Worm (Caenorhabditis elegans) whole organism, mixed stage, embryonic: Measurements from ENCODE around the gene irld-40.

ENCODE experiments used
- M03D4.4 ChIP-seq: sonication (generic microtip); optimal IDR thresholded peaks from 2 replicates; lab custom pipeline; 2017; ENCODE audit warnings: mild to moderate bottlenecking, missing genetic modification characterization, missing compliant biosample characterization
- bed-3 ChIP-seq: fragments of 200-800 bp; sonication (Bioruptor generic); optimal IDR thresholded peaks from 3 replicates; lab custom pipeline; 2018; ENCODE audit warnings: mild to moderate bottlenecking, missing genetic modification characterization, moderate library complexity, missing compliant biosample characterization
- blmp-1 ChIP-seq: fragments of 150-350 bp; optimal IDR thresholded peaks from 2 replicates; lab custom pipeline; 2014; ENCODE audit warnings: missing biosample characterization, missing genetic modification characterization
- ceh-43 ChIP-seq: fragments of 200-800 bp; sonication (Bioruptor generic); optimal IDR thresholded peaks from 2 replicates; lab custom pipeline; 2018; ENCODE audit warnings: mild to moderate bottlenecking, missing genetic modification characterization, moderate library complexity, missing compliant biosample characterization
- ceh-83 ChIP-seq: fragments of 200-800 bp; sonication (Bioruptor generic); optimal IDR thresholded peaks from 2 replicates; lab custom pipeline; 2018; ENCODE audit warnings: mild to moderate bottlenecking, missing genetic modification characterization, missing compliant biosample characterization
- ces-1 ChIP-seq: fragments of 150-350 bp; optimal IDR thresholded peaks from 2 replicates; lab custom pipeline; 2014; ENCODE audit warnings: missing biosample characterization, missing genetic modification reagents, missing genetic modification characterization
- cnd-1 ChIP-seq: fragments of 200-800 bp; sonication (Bioruptor generic); optimal IDR thresholded peaks from 2 replicates; lab custom pipeline; 2018; ENCODE audit warnings: mild to moderate bottlenecking, missing genetic modification characterization, missing compliant biosample characterization
- drap-1 ChIP-seq: fragments of 200-800 bp; sonication (Bioruptor generic); optimal IDR thresholded peaks from 3 replicates; lab custom pipeline; 2018; ENCODE audit warnings: mild to moderate bottlenecking, missing genetic modification characterization, missing compliant biosample characterization
- elt-1 ChIP-seq: sonication (generic microtip); optimal IDR thresholded peaks from 2 replicates; lab custom pipeline; 2017; ENCODE audit warnings: missing genetic modification characterization, mild to moderate bottlenecking, missing compliant biosample characterization, antibody characterized with exemption, moderate library complexity, borderline replicate concordance; ENCODE audit not compliant: insufficient read depth
- flh-1 ChIP-seq: fragments of 200-800 bp; sonication (Bioruptor generic); optimal IDR thresholded peaks from 2 replicates; lab custom pipeline; 2018; ENCODE audit warnings: mild to moderate bottlenecking, missing genetic modification characterization, moderate library complexity, missing compliant biosample characterization
- ham-2 ChIP-seq: fragments of 200-800 bp; sonication (Bioruptor generic); optimal IDR thresholded peaks from 2 replicates; lab custom pipeline; 2018; ENCODE audit warnings: mild to moderate bottlenecking, missing genetic modification characterization, missing compliant biosample characterization
- hlh-1 ChIP-seq: fragments of 150-350 bp; optimal IDR thresholded peaks from 2 replicates; lab custom pipeline; 2014; ENCODE audit warnings: missing biosample characterization, missing genetic modification reagents, missing genetic modification characterization
- lin-13 ChIP-seq: fragments of 150-350 bp; optimal IDR thresholded peaks from 2 replicates; lab custom pipeline; 2014; ENCODE audit warnings: missing biosample characterization, missing genetic modification characterization
- lin-32 ChIP-seq: fragments of 200-800 bp; sonication (Bioruptor generic); optimal IDR thresholded peaks from 2 replicates; lab custom pipeline; 2018; ENCODE audit warnings: mild to moderate bottlenecking, missing genetic modification characterization, missing compliant biosample characterization
- mab-5 ChIP-seq: fragments of 150-350 bp; optimal IDR thresholded peaks from 2 replicates; lab custom pipeline; 2014; ENCODE audit warnings: missing biosample characterization, missing genetic modification characterization
- mep-1 ChIP-seq: fragments of 150-350 bp; optimal IDR thresholded peaks from 2 replicates; lab custom pipeline; 2017; ENCODE audit warnings: missing biosample characterization, missing genetic modification reagents, missing genetic modification characterization, inconsistent platforms
- mls-2 ChIP-seq: sonication (generic microtip); optimal IDR thresholded peaks from 2 replicates; lab custom pipeline; 2016; ENCODE audit warnings: mild to moderate bottlenecking, missing genetic modification characterization, moderate library complexity, missing compliant biosample characterization
- nhr-12 ChIP-seq: fragments of 150-350 bp; optimal IDR thresholded peaks from 2 replicates; lab custom pipeline; 2014; ENCODE audit warnings: missing biosample characterization, missing genetic modification characterization
- nhr-2 ChIP-seq: fragments of 150-350 bp; optimal IDR thresholded peaks from 2 replicates; lab custom pipeline; 2014; ENCODE audit warnings: missing biosample characterization, missing genetic modification characterization
- nhr-237 ChIP-seq: fragments of 150-350 bp; optimal IDR thresholded peaks from 2 replicates; lab custom pipeline; 2014; ENCODE audit warnings: missing biosample characterization, missing genetic modification characterization
- nhr-28 ChIP-seq: fragments of 150-350 bp; optimal IDR thresholded peaks from 2 replicates; lab custom pipeline; 2014; ENCODE audit warnings: missing biosample characterization, missing genetic modification characterization
- nhr-76 ChIP-seq: sonication (generic microtip); optimal IDR thresholded peaks from 2 replicates; lab custom pipeline; 2017; ENCODE audit warnings: missing biosample characterization, missing genetic modification characterization
- pha-4 ChIP-seq: fragments of 150-350 bp; optimal IDR thresholded peaks from 2 replicates; lab custom pipeline; 2018; ENCODE audit warnings: missing biosample characterization, missing genetic modification reagents, missing genetic modification characterization
- sem-2 ChIP-seq: fragments of 200-800 bp; sonication (Bioruptor generic); optimal IDR thresholded peaks from 2 replicates; lab custom pipeline; 2018; ENCODE audit warnings: mild to moderate bottlenecking, missing genetic modification characterization, missing compliant biosample characterization
- sptf-1 ChIP-seq: sonication (generic microtip); optimal IDR thresholded peaks from 2 replicates; lab custom pipeline; 2017; ENCODE audit warnings: mild to moderate bottlenecking, missing genetic modification characterization, moderate library complexity, missing compliant biosample characterization
- unc-120 ChIP-seq: sonication (generic microtip); optimal IDR thresholded peaks from 2 replicates; lab custom pipeline; 2017; ENCODE audit warnings: missing genetic modification characterization, missing compliant biosample characterization; ENCODE audit not compliant: poor library complexity, severe bottlenecking
- zip-8 ChIP-seq: fragments of 150-350 bp; optimal IDR thresholded peaks from 2 replicates; lab custom pipeline; 2014; ENCODE audit warnings: missing biosample characterization, missing genetic modification characterization

Gene irld-40

ce11 chrV:1631717-1632116, 30.7 kb upstream of the irld-40 start, which contains the start of gene irld-17:
Gene irld-17, plus strand, starts transcription at chrV:1632017.
- no peak for TF ChIP-seq nhr-12 (tag; lab: Kevin White, UChicago)

- no peak for TF ChIP-seq sem-2 (GFP tag; lab: Kevin White, UChicago)
Measured at ce11 chrV:1635859-1636258, 26.5 kb upstream of the irld-40 start, which contains the start of gene str-222. Gene str-222, plus strand, starts transcription at chrV:1636159.

DNA sequence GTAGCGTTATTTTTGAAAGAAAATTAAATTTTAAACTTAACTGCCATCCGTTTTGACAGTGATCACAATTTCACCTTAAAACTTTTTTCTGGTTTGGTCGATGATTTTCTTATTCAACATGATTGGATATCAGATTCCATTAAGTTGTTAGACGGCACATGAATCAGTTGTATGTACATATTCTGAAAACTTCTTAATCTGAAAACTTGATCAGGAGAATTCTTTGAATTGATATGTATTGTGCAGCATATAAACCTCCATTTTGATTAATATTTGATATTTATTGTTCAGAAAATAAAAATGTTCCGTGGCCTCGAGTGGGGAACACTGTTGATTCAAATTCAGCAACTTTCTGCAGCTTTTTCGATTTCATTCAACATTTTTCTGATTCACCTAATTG, 22.4 kb upstream of the irld-40 start, which contains the start of gene str-221:
Gene str-221 (plus strand): TSS at position 301 of the 400 bp plus-strand sequence.
- no peak for TF ChIP-seq blmp-1 (tag; lab: Kevin White, UChicago)

ce11 chrV:1642199-1642598, 20.2 kb upstream of the irld-40 start, which contains the start of gene Y46H3D.1:
Gene Y46H3D.1, plus strand, starts transcription at chrV:1642499.
- TF ChIP-seq unc-120 (no peak), flh-1 (no peak), zip-8 (tag; lab: Kevin White, UChicago) (no peak), pha-4 (no peak), nhr-28 (tag; lab: Kevin White, UChicago) (no peak), drap-1 (GFP tag; lab: Kevin White, UChicago) (no peak), bed-3 (GFP tag; lab: Kevin White, UChicago) (no peak), nhr-237 (tag; lab: Kevin White, UChicago) (no peak), hlh-1 (tag; lab: Kevin White, UChicago) (no peak), sptf-1 (tag; lab: Kevin White, UChicago) (no peak), M03D4.4 (tag; lab: Kevin White, UChicago) (no peak)

ce11 chrV:1642768-1643167, 19.6 kb upstream of the irld-40 start:
- TF ChIP-seq mls-2 (tag; lab: Kevin White, UChicago) (no peak), M03D4.4 (tag; lab: Kevin White, UChicago) (no peak), zip-8 (tag; lab: Kevin White, UChicago) (no peak), bed-3 (GFP tag; lab: Kevin White, UChicago) (no peak), sptf-1 (tag; lab: Kevin White, UChicago) (no peak), sem-2 (GFP tag; lab: Kevin White, UChicago) (no peak), nhr-237 (tag; lab: Kevin White, UChicago) (no peak), elt-1 (tag; lab: Kevin White, UChicago) (no peak), nhr-76 (tag; lab: Kevin White, UChicago) (no peak), ceh-83 (no peak), mab-5 (tag; lab: Kevin White, UChicago) (no peak), lin-13 (tag; lab: Kevin White, UChicago) (no peak), ham-2 (GFP tag; lab: Kevin White, UChicago) (no peak), flh-1 (no peak)

ce11 chrV:1643886-1644285, 18.5 kb upstream of the irld-40 start, which contains the start of gene alh-2:
Gene alh-2, plus strand, starts transcription at chrV:1644169.
- TF ChIP-seq hlh-1 (tag; lab: Kevin White, UChicago) = no peak
- no peak for TF ChIP-seq ceh-83
- TF ChIP-seq sptf-1 (tag; lab: Kevin White, UChicago) = no peak
- TF ChIP-seq mep-1 = no peak
- TF ChIP-seq nhr-237 (tag; lab: Kevin White, UChicago) = no peak
- no peak for TF ChIP-seq ces-1 (GFP tag; lab: Kevin White, UChicago)
- no peak for TF ChIP-seq lin-32 (GFP tag; lab: Kevin White, UChicago)
- TF ChIP-seq cnd-1 (tag; lab: Kevin White, UChicago) = no peak
- TF ChIP-seq, all 35 proteins: peak for 0

DNA sequence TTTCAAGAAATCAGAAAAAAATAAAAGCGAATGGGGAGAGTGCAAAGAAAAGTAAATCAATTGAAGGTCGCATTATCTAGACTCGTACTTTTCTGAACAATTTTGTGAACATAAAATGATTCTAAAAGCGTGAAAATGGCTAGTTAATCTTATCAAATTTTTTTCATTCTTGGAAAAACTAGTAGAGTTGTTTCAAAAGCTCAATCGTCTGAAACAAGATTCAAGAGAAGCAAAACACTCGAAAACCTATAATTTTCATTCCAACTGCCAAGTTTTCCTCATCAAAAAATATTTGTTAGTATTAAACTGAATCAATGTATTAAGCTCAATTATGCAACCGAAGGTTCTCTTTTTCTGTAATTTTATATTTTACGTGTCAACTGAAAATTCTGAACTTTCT, 14.4 kb upstream of the irld-40 start, which contains the start of gene irld-45:
Gene irld-45 (plus strand): TSS at position 301 of the 400 bp plus-strand sequence.
- TF ChIP-seq ces-1 (GFP tag; lab: Kevin White, UChicago) (no peak), nhr-2 (tag; lab: Kevin White, UChicago) (no peak), ceh-43 (GFP tag; lab: Kevin White, UChicago) (no peak), mab-5 (tag; lab: Kevin White, UChicago) (no peak), cnd-1 (tag; lab: Kevin White, UChicago) (no peak), unc-120 (no peak), elt-1 (tag; lab: Kevin White, UChicago) (no peak)
